Worm (Caenorhabditis elegans) whole organism, L4 larva: ENCODE data around the gene nhr-146.

ENCODE experiments used
- F49E8.2 ChIP-seq: sonication (generic microtip); optimal IDR thresholded peaks from 2 replicates; lab custom pipeline; 2016; ENCODE audit warnings: missing compliant biosample characterization, mild to moderate bottlenecking, missing genetic modification characterization, borderline replicate concordance
- arid-1 ChIP-seq: fragments of 200-800 bp; sonication (Bioruptor generic); conservative IDR thresholded peaks from 2 replicates; pipeline ENCODE4 v1.3.6; 2022; ENCODE audit warnings: missing genetic modification reagents, missing genetic modification characterization, missing compliant biosample characterization
- daf-12 ChIP-seq: fragments of 150-350 bp; optimal IDR thresholded peaks from 2 replicates; lab custom pipeline; 2014; ENCODE audit warnings: missing biosample characterization, missing genetic modification reagents, missing genetic modification characterization
- daf-16 ChIP-seq, 3 experiments: sonication (generic microtip); optimal IDR thresholded peaks; 2 replicates each; lab custom pipeline; 2016 to 2017; ENCODE audit warnings: missing genetic modification characterization in 3 of 3, missing genetic modification reagents in 3 of 3, mild to moderate bottlenecking in 2 of 3, missing compliant biosample characterization in 2 of 3, missing biosample characterization in 1 of 3, moderate library complexity in 1 of 3
- gei-8 ChIP-seq: fragments of 200-800 bp; sonication (Bioruptor generic); optimal IDR thresholded peaks from 2 replicates; lab custom pipeline; 2018; ENCODE audit warnings: mild to moderate bottlenecking, missing genetic modification characterization, missing compliant biosample characterization
- madf-5 ChIP-seq, 2 experiments: fragments of 200-800 bp; sonication (Bioruptor generic); IDR thresholded peaks; 2 replicates each; pipeline ENCODE4 v1.3.6; 2022; ENCODE audit warnings: missing compliant biosample characterization in 2 of 2, missing genetic modification characterization in 2 of 2
- madf-9 ChIP-seq: fragments of 200-800 bp; sonication (Bioruptor generic); conservative IDR thresholded peaks from 2 replicates; pipeline ENCODE4 v1.3.6; 2022; ENCODE audit warnings: missing genetic modification reagents, missing genetic modification characterization, missing compliant biosample characterization
- nhr-76 ChIP-seq: fragments of 150-350 bp; optimal IDR thresholded peaks from 2 replicates; lab custom pipeline; 2014; ENCODE audit warnings: missing biosample characterization, missing genetic modification characterization
- pqm-1 ChIP-seq: sonication (generic microtip); optimal IDR thresholded peaks from 2 replicates; lab custom pipeline; 2017; ENCODE audit warnings: missing biosample characterization, missing genetic modification characterization
- unc-39 ChIP-seq: sonication (generic microtip); optimal IDR thresholded peaks from 2 replicates; lab custom pipeline; 2017; ENCODE audit warnings: missing biosample characterization, missing genetic modification characterization

- TF ChIP-seq daf-12 (tag; lab: Kevin White, UChicago) (no peak), F49E8.2 (no peak), arid-1 (GFP tag; lab: Robert Waterston, UW) (no peak), nhr-76 (tag; lab: Kevin White, UChicago) (no peak), madf-5 (GFP tag; IDR thresholded peaks at IDR 0.05; lab: Robert Waterston, UW) (no peak), unc-39 (tag; lab: Kevin White, UChicago) (no peak), gei-8 (no peak), pqm-1 (no peak), madf-9 (GFP tag; lab: Robert Waterston, UW) (no peak), daf-16 (GFP tag; optimal IDR thresholded peaks at IDR 0.05; lab: Kevin White, UChicago) (no peak), daf-16 (tag; optimal IDR thresholded peaks at IDR 0.05; lab: Kevin White, UChicago) (no peak)
Measured at ce11 chrIV:1605276-1605762, 21.3 kb upstream of the nhr-146 start, which contains the start of gene Y41D4B.11.
